Worm (Caenorhabditis elegans) whole organism, young adult: Measurements from ENCODE around the gene C14C10.5.
A peak's percentile ranks its signal among the peaks of the same experiment; 100 is the strongest.

Source experiments
- B0019.2 ChIP-seq: fragments of 200-800 bp; sonication (Bioruptor generic); conservative IDR thresholded peaks from 2 replicates; pipeline ENCODE4 v1.3.6; 2022; ENCODE audit warnings: missing genetic modification reagents, missing genetic modification characterization, missing compliant biosample characterization
- F37B4.10 ChIP-seq: fragments of 200-800 bp; sonication (Bioruptor generic); IDR thresholded peaks from 2 replicates; pipeline ENCODE4 v1.3.6; 2022; ENCODE audit warnings: missing genetic modification characterization, missing compliant biosample characterization
- K12H6.12 ChIP-seq: fragments of 200-800 bp; sonication (Bioruptor generic); optimal IDR thresholded peaks from 2 replicates; lab custom pipeline; 2018; ENCODE audit warnings: mild to moderate bottlenecking, missing genetic modification characterization, missing compliant biosample characterization
- Y53F4B.3 ChIP-seq: fragments of 200-800 bp; sonication (Bioruptor generic); IDR thresholded peaks from 2 replicates; pipeline ENCODE4 v1.3.6; 2022; ENCODE audit warnings: missing genetic modification reagents, missing genetic modification characterization, missing compliant biosample characterization
- Y56A3A.18 ChIP-seq: fragments of 200-800 bp; sonication (Bioruptor generic); IDR thresholded peaks from 2 replicates; pipeline ENCODE4 v1.3.6; 2022; ENCODE audit warnings: missing genetic modification reagents, missing genetic modification characterization, missing compliant biosample characterization
- Y95B8A.8 ChIP-seq: fragments of 200-800 bp; sonication (Bioruptor generic); IDR thresholded peaks from 2 replicates; pipeline ENCODE4 v1.3.6; 2022; ENCODE audit warnings: missing genetic modification reagents, missing genetic modification characterization, missing compliant biosample characterization
- attf-3 ChIP-seq: fragments of 200-800 bp; sonication (Bioruptor generic); conservative IDR thresholded peaks from 2 replicates; pipeline ENCODE4 v1.3.6; 2022; ENCODE audit warnings: missing genetic modification reagents, missing genetic modification characterization, missing compliant biosample characterization
- attf-6 ChIP-seq: fragments of 200-800 bp; sonication (Bioruptor generic); IDR thresholded peaks from 2 replicates; pipeline ENCODE4 v1.3.6; 2022; ENCODE audit warnings: missing genetic modification reagents, missing genetic modification characterization, missing compliant biosample characterization
- bed-2 ChIP-seq: fragments of 200-800 bp; sonication (Bioruptor generic); IDR thresholded peaks from 2 replicates; pipeline ENCODE4 v1.3.6; 2022; ENCODE audit warnings: missing genetic modification reagents, missing genetic modification characterization, missing compliant biosample characterization
- ccch-3 ChIP-seq: fragments of 200-800 bp; sonication (Bioruptor generic); optimal IDR thresholded peaks from 2 replicates; lab custom pipeline; 2018; ENCODE audit warnings: mild to moderate bottlenecking, missing genetic modification characterization, missing compliant biosample characterization
- efl-1 ChIP-seq: fragments of 150-350 bp; optimal IDR thresholded peaks from 2 replicates; lab custom pipeline; 2014; ENCODE audit warnings: missing biosample characterization, missing genetic modification reagents, missing genetic modification characterization
- egl-18 ChIP-seq: fragments of 200-800 bp; sonication (Bioruptor generic); IDR thresholded peaks from 2 replicates; pipeline ENCODE4 v1.3.6; 2022; ENCODE audit warnings: missing genetic modification reagents, missing genetic modification characterization, missing compliant biosample characterization
- egl-44 ChIP-seq: fragments of 200-800 bp; sonication (Bioruptor generic); IDR thresholded peaks from 2 replicates; pipeline ENCODE4 v1.3.6; 2022; ENCODE audit warnings: missing genetic modification reagents, missing genetic modification characterization, missing compliant biosample characterization
- egrh-3 ChIP-seq: fragments of 200-800 bp; sonication (Bioruptor generic); IDR thresholded peaks from 2 replicates; pipeline ENCODE4 v1.3.6; 2022; ENCODE audit warnings: missing genetic modification reagents, missing genetic modification characterization, missing compliant biosample characterization
- ekl-4 ChIP-seq: fragments of 200-800 bp; sonication (Bioruptor generic); IDR thresholded peaks from 2 replicates; pipeline ENCODE4 v1.3.6; 2022; ENCODE audit warnings: missing genetic modification reagents, missing genetic modification characterization, missing compliant biosample characterization
- hlh-12 ChIP-seq: sonication (generic microtip); optimal IDR thresholded peaks from 2 replicates; lab custom pipeline; 2016; ENCODE audit warnings: missing genetic modification characterization, missing compliant biosample characterization
- hmg-20 ChIP-seq: fragments of 200-800 bp; sonication (Bioruptor generic); IDR thresholded peaks from 2 replicates; pipeline ENCODE4 v1.3.6; 2022; ENCODE audit warnings: missing genetic modification reagents, missing genetic modification characterization, missing compliant biosample characterization
- hrde-1 ChIP-seq: sonication (generic microtip); optimal IDR thresholded peaks from 2 replicates; lab custom pipeline; 2016; ENCODE audit warnings: missing genetic modification characterization, mild to moderate bottlenecking, missing compliant biosample characterization, moderate library complexity, missing genotype, missing genetic modification reagents, borderline replicate concordance
- let-526 ChIP-seq: fragments of 200-800 bp; sonication (Bioruptor generic); IDR thresholded peaks from 2 replicates; pipeline ENCODE4 v1.3.6; 2022; ENCODE audit warnings: missing genetic modification reagents, missing genetic modification characterization, missing compliant biosample characterization
- lin-54 ChIP-seq: fragments of 200-800 bp; sonication (Bioruptor generic); optimal IDR thresholded peaks from 2 replicates; lab custom pipeline; 2018; ENCODE audit warnings: mild to moderate bottlenecking, missing genetic modification characterization, missing compliant biosample characterization
- lsl-1 ChIP-seq: fragments of 200-800 bp; sonication (Bioruptor generic); optimal IDR thresholded peaks from 2 replicates; lab custom pipeline; 2018; ENCODE audit warnings: mild to moderate bottlenecking, missing genetic modification characterization, moderate library complexity, missing compliant biosample characterization
- madf-6 ChIP-seq: fragments of 200-800 bp; sonication (Bioruptor generic); IDR thresholded peaks from 2 replicates; pipeline ENCODE4 v1.3.6; 2022; ENCODE audit warnings: missing genetic modification reagents, missing genetic modification characterization, missing compliant biosample characterization
- nhr-179 ChIP-seq: sonication (generic microtip); optimal IDR thresholded peaks from 2 replicates; lab custom pipeline; 2016; ENCODE audit warnings: mild to moderate bottlenecking, missing genetic modification characterization, missing compliant biosample characterization
- pha-4 ChIP-seq: fragments of 150-350 bp; sonication (generic microtip); optimal IDR thresholded peaks from 2 replicates; lab custom pipeline; 2014; ENCODE audit warnings: missing biosample characterization, missing genetic modification reagents, missing genetic modification characterization
- snpc-4 ChIP-seq, 5 experiments: fragments of 150-350 bp in 1 of 5; sonication (generic microtip) in 4 of 5; optimal IDR thresholded peaks; 2 replicates each; lab custom pipeline; 2014 to 2018; ENCODE audit warnings: missing genetic modification characterization in 5 of 5, missing biosample characterization in 3 of 5, antibody characterized with exemption in 2 of 5, mild to moderate bottlenecking in 2 of 5, missing compliant biosample characterization in 2 of 5, missing genotype in 2 of 5, moderate library complexity in 2 of 5, missing genetic modification reagents in 1 of 5
- unc-130 ChIP-seq: sonication (generic microtip); optimal IDR thresholded peaks from 2 replicates; lab custom pipeline; 2016; ENCODE audit warnings: missing genetic modification reagents, missing genetic modification characterization, missing compliant biosample characterization
- xnd-1 ChIP-seq: sonication (generic microtip); optimal IDR thresholded peaks from 2 replicates; lab custom pipeline; 2016; ENCODE audit warnings: missing genotype, missing genetic modification reagents, missing genetic modification characterization, missing compliant biosample characterization
- ztf-25 ChIP-seq: fragments of 200-800 bp; sonication (Bioruptor generic); IDR thresholded peaks from 2 replicates; pipeline ENCODE4 v1.3.6; 2022; ENCODE audit warnings: missing genetic modification reagents, missing genetic modification characterization, missing compliant biosample characterization
- ztf-6 ChIP-seq: fragments of 200-800 bp; sonication (Bioruptor generic); IDR thresholded peaks from 2 replicates; pipeline ENCODE4 v1.3.6; 2022; ENCODE audit warnings: missing genetic modification reagents, missing genetic modification characterization, missing compliant biosample characterization

C14C10.5 gene

DNA sequence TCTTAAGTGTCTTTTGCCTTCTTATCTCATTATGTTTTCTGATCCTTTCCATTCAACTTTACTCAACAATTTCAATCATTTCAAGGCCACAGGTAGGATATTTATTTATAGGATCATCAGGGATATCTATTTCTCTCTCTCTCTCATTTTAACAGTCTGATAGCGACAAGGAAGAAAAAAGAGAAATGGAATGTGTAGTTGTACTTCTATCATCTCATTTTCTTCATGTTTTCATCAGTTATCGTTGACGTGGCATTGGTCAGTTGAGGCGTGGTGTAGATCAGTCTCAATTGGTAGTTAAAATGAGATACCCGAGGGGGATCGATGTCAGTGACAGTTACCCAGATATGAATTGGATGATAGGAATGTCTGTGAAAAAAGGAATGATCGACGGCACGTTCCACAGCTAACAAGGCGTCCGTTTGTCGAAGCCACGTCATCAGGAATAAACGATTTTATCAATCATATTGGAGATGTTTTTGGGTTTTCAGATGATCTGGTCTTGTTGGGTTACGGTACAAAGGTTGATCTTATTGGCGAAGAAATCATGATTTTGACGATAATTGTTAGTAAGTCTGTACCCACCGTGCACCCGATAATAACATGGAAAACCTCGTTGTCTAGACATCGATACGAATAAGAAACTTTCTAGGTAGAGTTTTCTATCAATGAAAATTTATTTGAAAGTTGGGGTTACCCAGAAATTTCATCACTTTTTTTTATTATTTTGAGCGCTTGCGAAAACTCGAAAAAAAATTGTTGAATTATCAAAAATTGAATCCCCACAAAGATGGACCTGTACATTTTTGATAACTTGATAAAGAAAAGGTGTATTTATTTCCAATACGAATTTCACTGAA lies 45.6 kb upstream of the C14C10.5 start (continued):
- no peak for TF ChIP-seq hlh-12 (tag; lab: Kevin White, UChicago)

DNA sequence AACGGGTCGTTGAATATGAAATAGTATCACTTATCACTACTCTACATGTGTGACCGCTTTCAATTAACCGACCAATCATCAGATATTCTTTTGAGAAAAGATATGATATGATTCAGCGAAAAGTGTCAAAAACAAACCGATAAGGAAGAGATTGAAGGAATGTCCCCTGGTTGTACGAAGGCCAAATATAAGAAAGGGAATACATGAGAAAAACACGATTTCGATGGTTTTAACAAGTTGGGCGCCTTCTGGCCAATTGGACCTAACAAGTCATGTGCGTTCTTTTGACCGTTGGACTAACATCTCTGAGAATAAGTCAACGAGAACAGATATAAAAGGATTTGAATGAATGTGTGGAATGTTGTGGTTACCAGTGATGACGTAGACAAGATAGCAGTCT lies 44.1 kb upstream of the C14C10.5 start:
- 0 out of 2 replicates have a peak, but pooled peaks have one; percentile 45 for TF ChIP-seq Y95B8A.8 (GFP tag; lab: Robert Waterston, UW)
- no peak for TF ChIP-seq K12H6.12
- TF ChIP-seq, all 124 proteins: peak for 1

- TF ChIP-seq Y95B8A.8 (GFP tag; lab: Robert Waterston, UW) (0 out of 2 replicates have a peak, but pooled peaks have one; percentile 16), madf-6 (GFP tag; lab: Robert Waterston, UW) (no peak)
Measured at ce11 chrV:12556904-12557303, 43.1 kb upstream of the C14C10.5 start.

DNA sequence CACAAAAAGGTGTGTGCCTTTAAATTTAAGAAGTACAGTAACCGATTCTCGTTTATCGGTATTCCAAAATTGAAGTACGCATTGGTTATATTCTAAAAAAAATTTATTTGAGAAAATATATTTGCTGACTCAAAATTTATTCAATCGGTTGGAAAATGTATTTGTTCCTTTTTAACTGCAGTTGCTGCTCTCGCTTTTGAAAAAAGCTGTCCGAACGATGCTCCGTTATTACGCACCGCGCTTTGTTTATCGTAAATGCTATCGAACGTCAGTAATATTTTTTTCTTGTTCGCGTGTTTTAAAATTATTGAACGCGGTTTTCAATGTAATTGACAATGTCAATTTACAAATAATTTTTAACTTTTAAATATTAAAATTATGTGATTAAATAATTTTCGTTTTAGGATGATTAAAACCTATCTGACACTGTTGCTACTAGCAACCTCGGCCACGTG lies 39.6 kb upstream of the C14C10.5 start, which contains the start of gene sel-1:
Gene sel-1, plus strand, starts transcription at position 405 of the 455 bp plus-strand sequence.
- peak; percentile 63 for TF ChIP-seq lsl-1 (GFP tag; lab: Kevin White, UChicago)
- TF ChIP-seq madf-6 (GFP tag; lab: Robert Waterston, UW) = 0 out of 2 replicates have a peak, but pooled peaks have one; percentile 13
- TF ChIP-seq Y53F4B.3 = no peak
- no peak for TF ChIP-seq let-526 (GFP tag; lab: Robert Waterston, UW)
- no peak for TF ChIP-seq Y56A3A.18
- TF ChIP-seq xnd-1 (tag; lab: Kevin White, UChicago) = peak; percentile 10
- TF ChIP-seq egrh-3 (GFP tag; lab: Robert Waterston, UW) = no peak
- no peak for TF ChIP-seq B0019.2 (GFP tag; lab: Robert Waterston, UW)
- no peak for TF ChIP-seq attf-6 (GFP tag; lab: Robert Waterston, UW)
- no peak for TF ChIP-seq unc-130 (GFP tag; lab: Kevin White, UChicago)
- TF ChIP-seq egl-44 = no peak
- peak; percentile 96 for TF ChIP-seq attf-3 (GFP tag; lab: Robert Waterston, UW)
- TF ChIP-seq F37B4.10 (GFP tag; lab: Robert Waterston, UW) = no peak
- no peak for TF ChIP-seq egl-18 (GFP tag; lab: Robert Waterston, UW)

DNA sequence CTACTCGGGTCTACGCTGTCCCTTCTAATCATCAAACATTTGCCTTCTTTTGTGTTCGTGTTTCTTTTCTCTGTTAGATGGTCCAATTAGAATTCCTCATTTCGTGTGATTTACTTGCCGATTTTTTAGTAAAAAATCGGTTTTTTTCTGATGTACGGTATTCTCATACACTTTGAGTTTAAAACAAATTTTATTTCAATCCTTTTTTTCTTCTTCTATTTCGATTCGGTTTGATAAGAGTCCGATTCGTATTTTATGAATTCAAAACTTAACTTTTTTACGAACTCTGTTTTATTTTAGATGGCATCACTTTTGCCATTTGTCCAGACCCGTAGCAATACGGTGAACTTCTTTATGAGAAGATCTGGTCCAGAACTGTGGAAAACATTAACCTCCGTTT lies 36.8 kb upstream of the C14C10.5 start, which contains the start of gene mrps-5:
Gene mrps-5, plus strand, starts transcription at position 301 of the 400 bp plus-strand sequence.
- TF ChIP-seq ekl-4 (GFP tag; lab: Robert Waterston, UW) (no peak), B0019.2 (GFP tag; lab: Robert Waterston, UW) (no peak), hrde-1 (no peak), efl-1 (GFP tag; lab: Kevin White, UChicago) (no peak), ztf-25 (GFP tag; lab: Robert Waterston, UW) (no peak), attf-3 (GFP tag; lab: Robert Waterston, UW) (no peak)
- TF ChIP-seq, all 124 proteins: peak for 0

DNA sequence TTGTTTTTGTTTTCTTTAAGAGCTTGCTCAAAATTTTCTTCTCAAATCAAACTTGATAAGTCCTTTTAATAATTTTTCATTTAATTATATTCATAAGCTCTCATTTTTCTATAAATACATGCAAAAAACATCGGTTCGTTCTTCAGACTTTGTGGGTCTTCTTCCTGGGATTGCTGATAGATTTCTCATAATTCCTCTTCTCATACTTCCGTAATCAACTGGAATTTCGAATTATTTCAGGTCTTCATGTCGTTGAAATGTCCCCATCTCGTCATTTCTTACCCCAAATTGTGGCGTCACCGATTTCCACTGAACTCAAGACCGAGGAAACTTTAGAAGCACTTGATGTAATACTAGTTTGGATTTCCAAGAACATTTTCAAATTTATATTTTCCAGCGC lies 35.1 kb upstream of the C14C10.5 start:
- no peak for TF ChIP-seq ccch-3
- no peak for TF ChIP-seq bed-2
- no peak for TF ChIP-seq lin-54 (GFP tag; lab: Kevin White, UChicago)
- TF ChIP-seq snpc-4 (GFP tag; optimal IDR thresholded peaks at IDR 0.05; lab: Kevin White, UChicago) = no peak
- TF ChIP-seq snpc-4 (tag; optimal IDR thresholded peaks at IDR 0.05; lab: Kevin White, UChicago) = no peak
- no peak for TF ChIP-seq hmg-20
- no peak for TF ChIP-seq pha-4 (tag; lab: Kevin White, UChicago)
- TF ChIP-seq nhr-179 (tag; lab: Kevin White, UChicago) = no peak
- TF ChIP-seq ztf-6 = no peak
